Worm (Caenorhabditis elegans) whole organism, dauer: ENCODE data around the gene obr-3.

Experiments used
- unc-62 ChIP-seq: sonication (generic microtip); optimal IDR thresholded peaks from 2 replicates; lab custom pipeline; 2017; ENCODE audit warnings: missing biosample characterization, missing genetic modification reagents, missing genetic modification characterization

The obr-3 gene

DNA sequence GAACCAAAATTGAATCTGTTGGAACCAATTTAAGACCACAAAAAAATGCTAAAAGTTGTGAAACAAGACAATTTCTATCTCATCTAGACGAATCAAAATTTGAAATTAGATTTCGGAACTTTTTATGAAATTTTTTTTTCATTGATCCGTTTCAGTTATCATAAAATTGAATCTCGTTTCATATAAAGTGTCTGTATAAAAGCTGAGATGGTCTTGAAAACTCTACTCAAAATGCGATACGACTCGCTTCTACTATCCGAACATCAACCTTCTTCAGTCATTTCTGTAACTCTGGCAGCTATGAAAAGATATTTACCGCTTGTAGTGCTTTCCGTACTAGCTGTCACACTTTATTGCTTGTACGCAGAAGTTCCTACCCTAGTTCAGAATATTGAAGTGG lies 19.1 kb downstream of the obr-3 start, which contains the start of gene ZK1086.3:
TSS of gene ZK1086.3 (plus strand) at position 301 of the 400 bp plus-strand sequence.
- no peak for TF ChIP-seq unc-62

DNA sequence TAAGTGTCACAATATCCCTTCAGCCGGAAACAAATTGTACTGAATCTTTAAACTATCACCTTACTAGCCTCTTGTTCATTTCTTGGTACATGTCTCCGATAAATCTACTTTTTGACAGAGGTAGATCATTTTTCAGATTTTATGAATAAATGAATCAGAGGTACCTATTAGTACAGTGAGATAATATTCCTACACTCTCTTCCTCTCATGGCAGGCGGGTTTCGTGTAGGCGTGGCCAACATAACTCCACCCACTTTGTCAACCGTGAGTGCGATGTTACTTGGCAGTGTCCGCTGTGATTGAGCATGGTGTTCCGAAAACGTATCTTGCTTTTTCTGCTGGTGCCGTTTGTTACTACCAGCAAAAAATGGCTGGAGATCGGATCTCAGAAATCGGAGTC lies 24.4 kb downstream of the obr-3 start, which contains the start of gene F55F3.4:
TSS of gene F55F3.4 (plus strand) at position 301 of the 400 bp plus-strand sequence.
- no peak for TF ChIP-seq unc-62

DNA sequence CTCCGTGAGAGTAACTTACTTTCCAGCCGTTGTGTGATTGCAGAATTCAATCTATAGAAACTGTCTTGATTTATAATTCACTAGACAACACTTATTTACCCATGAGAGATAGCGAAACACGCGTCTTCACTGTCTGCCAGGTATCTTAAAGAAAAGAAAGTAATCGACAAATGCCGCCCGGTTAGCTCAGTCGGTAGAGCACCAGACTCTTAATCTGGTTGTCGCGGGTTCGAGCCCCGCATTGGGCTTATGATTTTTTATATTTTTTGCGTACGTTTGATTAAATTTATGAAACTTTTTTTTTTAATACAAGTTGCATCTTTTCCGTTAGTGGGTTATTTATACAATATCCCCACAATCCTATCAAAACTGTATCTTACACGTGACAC lies 27.6 kb downstream of the obr-3 start:
- no peak for TF ChIP-seq unc-62

DNA sequence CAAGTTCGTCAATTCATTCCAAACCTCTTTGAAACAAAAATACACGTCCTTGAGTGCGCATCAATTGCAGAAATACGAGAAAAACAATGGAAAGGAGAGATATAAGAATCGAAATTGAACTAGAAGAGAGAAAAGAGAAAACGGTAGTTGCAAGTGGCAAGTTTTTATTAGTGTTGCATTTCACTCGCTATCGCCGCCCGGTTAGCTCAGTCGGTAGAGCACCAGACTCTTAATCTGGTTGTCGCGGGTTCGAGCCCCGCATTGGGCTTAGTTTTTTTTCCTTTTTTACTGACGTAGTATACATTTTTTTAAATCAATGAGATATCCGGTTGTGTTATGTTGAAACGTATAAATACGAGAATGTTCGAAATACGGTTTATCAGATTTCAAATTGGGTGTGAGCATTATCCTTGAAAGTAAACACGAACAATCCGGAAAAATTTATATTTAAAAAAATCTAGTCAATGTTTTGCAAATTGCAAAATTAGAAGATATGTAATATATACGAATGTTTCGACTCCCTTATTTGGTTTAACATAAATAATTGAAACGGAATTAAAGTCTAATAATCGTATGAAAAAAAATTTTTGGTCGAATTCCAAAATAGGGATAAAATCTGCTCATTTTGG lies 28.1 kb downstream of the obr-3 start:
- no peak for TF ChIP-seq unc-62

DNA sequence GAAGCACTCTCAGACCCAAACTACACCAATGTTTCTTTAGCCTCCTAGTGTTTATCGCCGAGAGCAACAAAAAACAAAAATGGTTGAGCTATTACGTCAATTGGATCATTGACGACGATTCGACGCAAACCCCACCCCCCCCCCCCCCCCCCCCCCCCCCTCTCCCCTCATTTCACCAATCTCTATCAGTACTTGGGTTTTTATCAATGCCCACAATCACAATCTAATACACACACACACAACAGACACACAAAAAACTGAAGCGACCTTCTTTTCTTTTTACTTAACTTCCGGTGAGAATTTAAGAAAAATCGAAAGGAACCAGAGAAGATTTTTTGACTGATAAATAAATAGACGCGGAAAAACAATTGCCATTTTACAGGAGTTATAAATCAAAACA lies 34.2 kb downstream of the obr-3 start:
- TF ChIP-seq unc-62, result no peak

DNA sequence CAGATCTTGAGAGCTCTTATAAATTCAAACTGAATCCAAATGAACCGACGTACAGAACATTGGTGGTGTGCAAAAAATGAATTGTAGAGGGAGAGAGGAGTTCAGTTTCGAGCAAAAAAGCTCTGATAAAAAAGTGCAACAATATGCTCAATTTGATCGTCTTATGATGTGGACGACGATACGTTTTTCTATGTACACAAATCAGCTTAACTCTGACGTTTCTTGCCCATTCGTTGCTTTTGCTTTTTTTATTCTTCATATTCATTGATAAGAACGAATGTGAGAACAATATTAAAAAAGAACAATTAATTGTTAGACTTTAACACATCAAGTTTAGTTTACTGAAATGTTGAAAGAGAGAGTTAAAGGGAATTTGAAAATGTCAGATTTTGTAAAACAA lies 35.5 kb downstream of the obr-3 start:
- TF ChIP-seq unc-62, result no peak

DNA sequence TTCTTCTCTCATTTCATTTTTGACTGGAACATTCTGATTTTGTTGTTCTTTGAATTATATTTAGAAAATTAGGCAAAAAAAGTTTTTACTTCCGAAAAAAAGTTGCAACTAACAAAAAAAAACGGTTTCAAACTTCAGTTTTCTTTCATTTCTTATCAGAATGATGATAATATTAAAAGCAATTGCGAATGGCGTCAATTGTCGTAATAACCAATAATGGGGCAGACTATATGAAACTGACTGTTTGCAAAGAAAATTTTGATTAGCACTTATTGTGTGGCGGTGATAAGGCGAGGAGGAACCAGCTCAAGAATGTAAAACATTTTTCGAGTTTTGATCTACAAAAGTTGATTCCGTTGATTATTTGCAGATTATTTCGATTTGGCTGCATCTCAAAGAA lies 36.9 kb downstream of the obr-3 start:
- TF ChIP-seq unc-62, result no peak

DNA sequence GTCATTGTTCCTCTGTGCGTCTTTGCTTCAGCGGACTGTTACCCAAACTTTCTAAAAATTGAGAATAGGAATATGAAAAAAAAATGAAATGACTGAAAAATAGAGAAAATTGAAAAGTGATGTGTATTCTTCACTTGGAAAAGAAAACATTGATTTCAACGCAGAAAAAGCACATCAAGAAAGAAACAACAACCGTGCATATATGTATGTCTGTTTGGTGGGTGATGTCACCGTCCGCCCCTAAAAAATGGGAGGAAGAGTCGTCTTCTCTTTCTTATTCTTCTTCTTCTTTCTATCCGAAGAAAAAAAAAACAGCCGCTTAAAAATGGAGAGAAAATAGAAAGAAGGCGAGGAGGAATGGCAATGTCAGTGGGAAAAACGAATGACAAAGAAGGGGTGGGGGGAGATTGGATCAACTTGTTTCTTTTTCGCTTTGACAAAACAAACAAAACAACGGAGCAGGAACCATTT lies 39.1 kb downstream of the obr-3 start, which contains the start of gene nkb-3:
TSS of gene nkb-3 (minus strand) at position 51 of the 471 bp plus-strand sequence.
- no peak for TF ChIP-seq unc-62

DNA sequence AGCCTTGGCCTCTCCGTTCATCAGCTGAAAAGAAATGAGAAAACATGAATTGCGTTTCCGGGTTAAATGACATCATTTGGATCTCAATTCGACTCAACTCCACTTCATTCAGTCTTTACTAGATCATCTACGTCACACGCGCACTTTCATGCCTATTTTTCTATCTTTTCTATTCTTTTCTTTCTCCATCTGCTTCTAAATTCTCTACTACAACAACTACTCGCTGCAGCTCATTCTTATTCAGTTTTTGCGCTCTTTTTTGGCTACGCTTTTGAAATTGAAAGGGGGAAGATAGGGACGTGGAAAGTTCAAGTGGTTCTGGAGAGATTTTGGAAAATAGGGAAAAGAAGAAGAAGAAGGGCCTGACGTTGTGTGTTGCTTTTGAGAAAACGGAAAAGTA lies 41.1 kb downstream of the obr-3 start:
- no peak for TF ChIP-seq unc-62

DNA sequence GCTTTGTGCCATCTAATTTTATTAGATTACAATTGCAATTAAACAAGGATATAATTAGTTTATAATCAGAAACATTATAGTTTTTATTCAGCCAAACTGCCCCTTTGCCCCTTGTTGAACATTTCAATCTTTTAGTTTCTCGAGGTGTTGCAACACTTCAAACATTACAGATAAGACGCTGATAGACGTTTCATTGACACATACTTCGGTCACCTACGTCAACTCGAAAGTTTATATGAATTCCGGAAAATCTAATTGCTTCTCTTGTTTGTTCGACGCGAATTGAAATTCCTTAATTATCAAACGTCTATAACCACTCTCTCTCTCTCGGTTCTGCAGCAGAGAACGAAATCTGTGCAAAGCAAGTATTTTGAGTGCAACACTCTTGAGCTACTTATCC lies 42.4 kb downstream of the obr-3 start:
- TF ChIP-seq unc-62, result no peak

DNA sequence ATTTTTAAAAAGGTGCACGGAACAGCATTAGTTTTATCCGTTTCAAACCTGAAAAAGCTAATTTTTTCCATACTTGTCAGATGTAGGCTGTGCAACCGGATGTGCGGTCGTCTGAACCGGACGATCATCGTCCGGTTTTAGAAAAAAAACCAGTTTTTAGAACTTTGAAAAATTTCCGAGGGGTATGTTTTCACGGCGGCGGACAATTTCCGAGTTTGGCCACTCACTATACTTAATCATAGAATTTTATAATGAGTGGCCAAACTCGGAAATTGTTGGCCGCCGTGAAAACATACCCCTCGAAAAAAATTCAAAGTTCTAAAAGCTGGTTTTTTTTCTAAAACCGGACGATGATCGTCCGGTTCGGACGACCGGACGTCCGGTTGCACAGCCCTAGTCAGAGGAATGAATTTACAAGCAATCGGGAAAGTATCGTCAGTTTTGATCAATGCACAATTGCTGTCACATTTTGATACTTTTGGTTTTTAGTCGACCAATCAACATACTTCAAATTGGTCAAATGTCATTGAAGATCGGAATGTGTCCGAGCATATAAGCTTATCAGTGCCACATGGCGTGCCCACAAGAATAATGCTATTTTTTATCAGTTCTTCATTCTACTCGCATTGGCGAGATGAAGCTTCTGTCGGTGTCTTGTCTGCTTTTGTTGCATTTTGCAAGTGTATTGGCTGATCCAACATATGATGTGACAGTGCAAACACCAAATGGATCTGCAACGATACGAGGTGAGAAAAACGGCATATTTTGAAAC lies 49.8 kb downstream of the obr-3 start, which contains the start of gene cest-13:
TSS of gene cest-13 (plus strand) at position 562 of the 772 bp plus-strand sequence.
- no peak for TF ChIP-seq unc-62

DNA sequence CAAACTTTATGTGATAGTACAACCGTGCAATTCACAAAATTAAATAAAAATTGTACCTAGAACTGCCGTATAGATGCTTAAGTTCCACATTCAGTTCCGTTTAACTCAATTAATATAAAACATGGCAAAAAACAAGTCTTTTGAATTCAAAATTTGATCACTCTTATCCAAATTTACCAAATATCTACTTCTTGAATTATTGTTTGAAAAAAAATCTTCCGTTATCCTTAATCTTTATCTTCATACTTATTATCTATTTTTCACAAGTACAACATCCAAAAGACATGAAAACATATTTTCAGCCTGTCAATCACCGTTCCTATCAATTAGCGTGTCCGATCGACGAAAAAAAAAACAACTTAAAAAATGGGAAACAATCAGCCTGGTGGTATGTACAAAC lies 54.2 kb downstream of the obr-3 start, which contains the start of gene aakb-1:
TSS of gene aakb-1 (plus strand) at position 301 of the 400 bp plus-strand sequence.
- no peak for TF ChIP-seq unc-62

DNA sequence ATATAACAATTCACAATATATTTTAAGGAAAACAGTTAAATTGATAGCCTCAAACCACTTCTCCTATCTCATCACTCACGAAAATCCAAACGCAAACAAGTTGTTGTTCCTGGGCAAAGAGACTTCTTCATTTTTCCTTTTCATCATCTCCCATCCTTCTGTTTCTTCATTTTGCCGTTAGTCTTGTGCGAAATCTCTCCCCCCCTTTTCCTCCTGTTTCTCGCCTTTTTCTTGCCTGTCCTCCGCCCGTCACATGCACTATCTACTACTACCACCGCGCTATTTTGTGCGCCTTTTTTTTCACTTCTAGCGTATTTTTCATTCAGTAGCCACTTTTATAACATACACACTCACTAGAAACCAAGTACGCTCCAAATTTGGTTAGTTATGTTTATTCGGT lies 55.2 kb downstream of the obr-3 start:
- no peak for TF ChIP-seq unc-62

DNA sequence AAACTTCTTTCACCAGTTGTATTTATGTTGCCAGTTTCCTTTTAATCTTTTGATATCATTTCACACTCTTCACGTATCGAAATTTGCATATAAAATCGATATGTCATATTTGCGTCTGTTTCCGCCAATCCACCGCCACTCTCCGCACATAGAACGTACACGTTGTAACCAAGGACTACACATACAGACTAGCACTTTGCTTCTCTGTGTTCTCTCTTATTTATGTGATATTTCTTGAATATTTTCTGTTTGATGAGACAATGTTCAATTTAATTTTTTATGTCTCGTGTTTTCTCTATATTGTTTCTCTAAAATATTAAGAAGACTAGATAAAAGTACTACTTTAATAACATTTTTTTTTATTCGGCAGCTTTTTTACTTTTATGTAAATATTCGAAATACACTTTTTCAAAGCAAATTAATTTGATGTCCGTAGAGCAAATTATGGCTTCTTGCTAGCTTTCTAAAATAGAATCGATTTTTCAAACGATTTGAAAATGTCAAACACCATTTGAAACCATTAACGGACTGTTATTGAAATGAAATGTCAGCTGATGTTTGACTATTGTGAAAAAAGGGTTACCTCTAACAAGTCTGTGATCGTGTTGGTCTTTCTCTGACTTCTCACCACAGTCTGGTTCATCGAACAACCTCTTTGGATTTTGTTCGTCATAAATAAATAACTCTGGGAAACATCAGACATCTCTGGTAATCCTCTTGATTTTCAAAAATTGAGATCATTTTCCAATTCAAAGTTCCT lies 56.7 kb downstream of the obr-3 start:
- TF ChIP-seq unc-62, result no peak
